Worm (Caenorhabditis elegans): ENCODE measurements around the gene sru-27.

DNA sequence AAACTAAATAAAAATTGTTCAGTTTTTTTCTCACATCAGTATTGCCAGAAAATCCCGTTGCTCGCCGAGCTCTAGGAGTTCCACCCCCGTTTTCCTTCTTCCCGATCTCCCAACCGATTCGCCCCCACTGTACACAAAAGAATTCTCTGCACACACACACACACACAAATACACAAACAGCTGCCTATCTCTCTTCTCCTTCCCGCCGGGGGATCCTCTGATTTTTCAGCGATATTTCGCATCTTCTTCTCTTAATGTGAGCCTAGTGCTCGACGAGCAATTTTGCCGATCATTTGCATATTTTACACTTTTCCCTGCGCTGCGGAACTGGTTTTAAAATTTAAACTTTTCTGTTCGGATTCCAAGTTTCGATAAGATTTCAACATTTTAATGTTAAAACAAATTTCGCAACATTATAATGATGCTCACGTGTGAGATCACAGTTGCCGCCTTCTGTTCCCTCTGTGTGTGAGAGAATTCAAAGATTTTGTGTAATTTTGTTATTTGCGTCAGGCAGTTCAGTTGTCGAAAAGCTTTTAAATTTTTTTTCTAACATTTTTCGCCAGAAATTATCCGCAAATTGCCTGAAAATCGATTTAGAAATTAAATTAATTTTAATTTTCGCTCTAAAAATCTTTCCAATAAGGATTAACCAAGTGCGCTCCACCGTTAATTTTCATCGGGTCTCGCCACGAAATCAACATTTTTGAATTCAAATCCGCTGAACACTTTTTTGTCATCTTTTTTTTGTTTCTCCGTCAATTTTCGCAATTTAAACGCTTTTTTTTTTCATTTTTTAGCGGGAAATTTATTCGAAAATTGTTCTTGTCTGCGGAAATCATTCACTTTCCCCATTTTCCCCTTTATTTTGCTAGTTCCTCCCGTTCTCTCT lies 27.9 kb upstream of the sru-27 start:
- peak; percentile 46 for TF ChIP-seq jun-1 (tag; optimal IDR thresholded peaks at IDR 0.05)
- peak; percentile 86 for TF ChIP-seq mep-1 (tag; optimal IDR thresholded peaks at IDR 0.05)
- peak; percentile 83 for TF ChIP-seq nhr-47 (tag; optimal IDR thresholded peaks at IDR 0.05)
- no peak for TF ChIP-seq vab-15 (tag; optimal IDR thresholded peaks at IDR 0.05)
- no peak for TF ChIP-seq nhr-11 (tag; optimal IDR thresholded peaks at IDR 0.05)

Measured in whole organism, L1 larva.